Worm (Caenorhabditis elegans): ENCODE data around the gene K12H6.9.

K12H6.9 gene

ce11 chrII:2822435-2822920 is 1.7 kb upstream of the K12H6.9 start, which contains the start of the genes fut-4 and K12H6.10:
Gene fut-4, minus strand, starts transcription at chrII:2822535.
Gene K12H6.10, plus strand, starts transcription at chrII:2822870.
- TF ChIP-seq snpc-4 (tag; optimal IDR thresholded peaks at IDR 0.05) (no peak), ceh-83 (GFP tag; optimal IDR thresholded peaks at IDR 0.05) (no peak), sptf-1 (tag; optimal IDR thresholded peaks at IDR 0.05) (no peak), sem-2 (GFP tag; optimal IDR thresholded peaks at IDR 0.05) (no peak), ham-2 (GFP tag; optimal IDR thresholded peaks at IDR 0.05) (no peak), blmp-1 (tag; optimal IDR thresholded peaks at IDR 0.05) (no peak), nhr-28 (tag; optimal IDR thresholded peaks at IDR 0.05) (no peak), unc-120 (tag; optimal IDR thresholded peaks at IDR 0.05; ENCODE audit: poor library complexity, severe bottlenecking) (no peak), unc-39 (tag; optimal IDR thresholded peaks at IDR 0.05) (no peak), bed-3 (GFP tag; optimal IDR thresholded peaks at IDR 0.05) (no peak)

- TF ChIP-seq lsy-2 (tag; optimal IDR thresholded peaks at IDR 0.05) (no peak), mep-1 (tag; optimal IDR thresholded peaks at IDR 0.05) (no peak), hlh-1 (tag; optimal IDR thresholded peaks at IDR 0.05) (no peak), ceh-43 (GFP tag; optimal IDR thresholded peaks at IDR 0.05) (no peak)
Measured at ce11 chrII:2826073-2826472, 1.9 kb downstream of the K12H6.9 start, which contains the start of gene K12H6.5. Gene K12H6.5, minus strand, starts transcription at chrII:2826173.

ce11 chrII:2827859-2828403 is 3.7 kb downstream of the K12H6.9 start, which contains the start of gene K12H6.8:
Gene K12H6.8, plus strand, starts transcription at chrII:2827896.
- TF ChIP-seq unc-62 (GFP tag; optimal IDR thresholded peaks at IDR 0.05), result no peak
- no peak for TF ChIP-seq pha-4 (tag; optimal IDR thresholded peaks at IDR 0.05)
- no peak for TF ChIP-seq lin-32 (GFP tag; optimal IDR thresholded peaks at IDR 0.05)

- TF ChIP-seq bed-3 (GFP tag; optimal IDR thresholded peaks at IDR 0.05) (no peak), ham-2 (GFP tag; optimal IDR thresholded peaks at IDR 0.05) (no peak), M03D4.4 (tag; optimal IDR thresholded peaks at IDR 0.05) (no peak), snpc-4 (tag; optimal IDR thresholded peaks at IDR 0.05) (no peak), pha-4 (tag; optimal IDR thresholded peaks at IDR 0.05) (no peak)
Measured at ce11 chrII:2829482-2829881, 5.3 kb downstream of the K12H6.9 start.

- no peak for TF ChIP-seq elt-1 (tag; optimal IDR thresholded peaks at IDR 0.05; ENCODE audit: borderline replicate concordance, insufficient read depth)
- TF ChIP-seq lsy-2 (tag; optimal IDR thresholded peaks at IDR 0.05), result peak; percentile 34
- TF ChIP-seq mls-2 (tag; optimal IDR thresholded peaks at IDR 0.05), result peak; percentile 3
- peak; percentile 18 for TF ChIP-seq sptf-1 (tag; optimal IDR thresholded peaks at IDR 0.05)
Measured at ce11 chrII:2830144-2830543, 5.9 kb downstream of the K12H6.9 start.

- no peak for TF ChIP-seq cnd-1 (tag; optimal IDR thresholded peaks at IDR 0.05)
- TF ChIP-seq ztf-11 (tag; optimal IDR thresholded peaks at IDR 0.05), result no peak
- TF ChIP-seq hlh-1 (tag; optimal IDR thresholded peaks at IDR 0.05), result no peak
- TF ChIP-seq elt-1 (tag; optimal IDR thresholded peaks at IDR 0.05; ENCODE audit: borderline replicate concordance, insufficient read depth), result no peak
- TF ChIP-seq elt-3 (tag; optimal IDR thresholded peaks at IDR 0.05), result no peak
- TF ChIP-seq ceh-43 (GFP tag; optimal IDR thresholded peaks at IDR 0.05), result no peak
- TF ChIP-seq lin-32 (GFP tag; optimal IDR thresholded peaks at IDR 0.05), result no peak
- TF ChIP-seq pha-4 (tag; optimal IDR thresholded peaks at IDR 0.05), result no peak
- no peak for TF ChIP-seq unc-39 (tag; optimal IDR thresholded peaks at IDR 0.05)
Measured at ce11 chrII:2831173-2831572, 7.0 kb downstream of the K12H6.9 start, which contains the start of gene K12H6.6. Gene K12H6.6, minus strand, starts transcription at chrII:2831233.

- peak; percentile 1 for TF ChIP-seq hlh-1 (tag; optimal IDR thresholded peaks at IDR 0.05)
- TF ChIP-seq elt-3 (tag; optimal IDR thresholded peaks at IDR 0.05), result no peak
- TF ChIP-seq sem-2 (GFP tag; optimal IDR thresholded peaks at IDR 0.05), result no peak
Measured at ce11 chrII:2832098-2832497, 7.9 kb downstream of the K12H6.9 start.

ce11 chrII:2832539-2832938 is 8.3 kb downstream of the K12H6.9 start:
- TF ChIP-seq mls-2 (tag; optimal IDR thresholded peaks at IDR 0.05) (peak; percentile 34), sptf-1 (tag; optimal IDR thresholded peaks at IDR 0.05) (no peak), ham-2 (GFP tag; optimal IDR thresholded peaks at IDR 0.05) (no peak), lin-13 (tag; optimal IDR thresholded peaks at IDR 0.05) (no peak), hlh-1 (tag; optimal IDR thresholded peaks at IDR 0.05) (peak; percentile 81), nhr-76 (tag; optimal IDR thresholded peaks at IDR 0.05) (no peak), mab-5 (tag; optimal IDR thresholded peaks at IDR 0.05) (no peak), zip-8 (tag; optimal IDR thresholded peaks at IDR 0.05) (no peak), nhr-12 (tag; optimal IDR thresholded peaks at IDR 0.05) (peak; percentile 52), M03D4.4 (tag; optimal IDR thresholded peaks at IDR 0.05) (no peak), flh-1 (GFP tag; optimal IDR thresholded peaks at IDR 0.05) (no peak), sem-2 (GFP tag; optimal IDR thresholded peaks at IDR 0.05) (no peak), elt-1 (tag; optimal IDR thresholded peaks at IDR 0.05; ENCODE audit: borderline replicate concordance, insufficient read depth) (no peak), ceh-43 (GFP tag; optimal IDR thresholded peaks at IDR 0.05) (peak; percentile 61), unc-120 (tag; optimal IDR thresholded peaks at IDR 0.05; ENCODE audit: poor library complexity, severe bottlenecking) (no peak), ceh-39 (tag; optimal IDR thresholded peaks at IDR 0.05) (peak; percentile 52), mep-1 (tag; optimal IDR thresholded peaks at IDR 0.05) (no peak), ztf-11 (tag; optimal IDR thresholded peaks at IDR 0.05) (no peak), pha-4 (tag; optimal IDR thresholded peaks at IDR 0.05) (no peak)

Data from whole organism, mixed stage, embryonic.